Fruit fly (Drosophila melanogaster) whole organism, prepupa: ENCODE results near the gene CG12065.

Experiments used
- CG10669 ChIP-seq: fragments of 200-800 bp; sonication (Bioruptor generic); optimal IDR thresholded peaks from 3 replicates; lab custom pipeline; 2018; ENCODE audit warnings: missing biosample characterization, mild to moderate bottlenecking, missing genetic modification characterization, moderate library complexity
- CG11294 ChIP-seq: fragments of 200-800 bp; sonication (Bioruptor generic); IDR thresholded peaks from 2 replicates; pipeline ENCODE4 v1.3.6; 2022; ENCODE audit warnings: missing biosample characterization, missing genetic modification characterization
- CG15336 ChIP-seq: fragments of 200-800 bp; sonication (Bioruptor generic); IDR thresholded peaks from 2 replicates; pipeline ENCODE4 v1.3.6; 2022; ENCODE audit warnings: missing biosample characterization, missing genetic modification characterization
- CG3032 ChIP-seq: fragments of 200-800 bp; optimal IDR thresholded peaks from 2 replicates; lab custom pipeline; 2019; ENCODE audit warnings: missing biosample characterization, mild to moderate bottlenecking, missing genetic modification characterization, moderate library complexity
- CG3919 ChIP-seq: fragments of 200-800 bp; sonication (Bioruptor generic); optimal IDR thresholded peaks from 3 replicates; lab custom pipeline; 2016; ENCODE audit warnings: missing biosample characterization, missing genetic modification characterization
- CG4318 ChIP-seq: fragments of 200-800 bp; sonication (Bioruptor generic); optimal IDR thresholded peaks from 3 replicates; lab custom pipeline; 2017; ENCODE audit warnings: missing biosample characterization, mild to moderate bottlenecking, missing genetic modification characterization
- CG6163 ChIP-seq: fragments of 200-800 bp; sonication (Bioruptor generic); IDR thresholded peaks from 3 replicates; pipeline ENCODE4 v1.3.6; 2022; ENCODE audit warnings: missing biosample characterization, missing genetic modification characterization
- CG7368 ChIP-seq: fragments of 200-800 bp; sonication (Bioruptor generic); optimal IDR thresholded peaks from 3 replicates; lab custom pipeline; 2016; ENCODE audit warnings: missing biosample characterization, missing genetic modification characterization
- CG9139 ChIP-seq: fragments of 200-800 bp; sonication (Bioruptor generic); optimal IDR thresholded peaks from 3 replicates; lab custom pipeline; 2017; ENCODE audit warnings: missing biosample characterization, mild to moderate bottlenecking, missing genetic modification characterization
- Eip75B ChIP-seq: fragments of 200-800 bp; sonication (Bioruptor generic); optimal IDR thresholded peaks from 3 replicates; lab custom pipeline; 2016; ENCODE audit warnings: missing biosample characterization, missing genetic modification characterization
- Eip78C ChIP-seq: fragments of 200-800 bp; sonication (Bioruptor generic); peaks from one replicate; lab custom pipeline; 2016; ENCODE audit warnings: missing biosample characterization, missing genetic modification characterization
- Eip93F ChIP-seq: fragments of 200-800 bp; sonication (Bioruptor generic); optimal IDR thresholded peaks from 2 replicates; lab custom pipeline; 2016; ENCODE audit warnings: missing biosample characterization, mild to moderate bottlenecking, missing genetic modification characterization
- Ets21C ChIP-seq: fragments of 200-800 bp; sonication (Bioruptor generic); optimal IDR thresholded peaks from 3 replicates; lab custom pipeline; 2016; ENCODE audit warnings: missing biosample characterization, missing genetic modification characterization
- Hr39 ChIP-seq: fragments of 200-800 bp; sonication (Bioruptor generic); optimal IDR thresholded peaks from 2 replicates; lab custom pipeline; 2016; ENCODE audit warnings: missing biosample characterization, missing genetic modification characterization
- Hr4 ChIP-seq: fragments of 200-800 bp; sonication (Bioruptor generic); optimal IDR thresholded peaks from 3 replicates; lab custom pipeline; 2016; ENCODE audit warnings: missing biosample characterization, missing genetic modification characterization
- Lpt ChIP-seq: fragments of 200-800 bp; sonication (Bioruptor generic); optimal IDR thresholded peaks from 3 replicates; lab custom pipeline; 2016; ENCODE audit warnings: missing biosample characterization, missing genetic modification characterization
- Met ChIP-seq: fragments of 200-800 bp; sonication (Bioruptor generic); optimal IDR thresholded peaks from 3 replicates; lab custom pipeline; 2016; ENCODE audit warnings: missing biosample characterization, missing genetic modification characterization
- Sox14 ChIP-seq: fragments of 200-800 bp; sonication (Bioruptor generic); optimal IDR thresholded peaks from 3 replicates; lab custom pipeline; 2016; ENCODE audit warnings: missing biosample characterization, missing genetic modification characterization
- Sox15 ChIP-seq: fragments of 200-800 bp; sonication (Bioruptor generic); optimal IDR thresholded peaks from 3 replicates; lab custom pipeline; 2016; ENCODE audit warnings: missing biosample characterization, missing genetic modification characterization
- achi ChIP-seq: fragments of 200-800 bp; sonication (Bioruptor generic); optimal IDR thresholded peaks from 3 replicates; lab custom pipeline; 2016; ENCODE audit warnings: missing biosample characterization, missing genetic modification characterization
- acj6 ChIP-seq: fragments of 200-800 bp; sonication (Bioruptor generic); optimal IDR thresholded peaks from 3 replicates; lab custom pipeline; 2016; ENCODE audit warnings: missing biosample characterization, missing genetic modification characterization
- cyc ChIP-seq: fragments of 200-800 bp; sonication (Bioruptor generic); optimal IDR thresholded peaks from 3 replicates; lab custom pipeline; 2016; ENCODE audit warnings: missing biosample characterization, missing genetic modification characterization
- dsx ChIP-seq: fragments of 200-800 bp; optimal IDR thresholded peaks from 3 replicates; lab custom pipeline; 2019; ENCODE audit warnings: missing biosample characterization, mild to moderate bottlenecking, missing genetic modification characterization, moderate library complexity; ENCODE audit not compliant: poor library complexity, severe bottlenecking
- esn ChIP-seq: fragments of 200-800 bp; sonication (Bioruptor generic); optimal IDR thresholded peaks from 2 replicates; lab custom pipeline; 2016; ENCODE audit warnings: missing biosample characterization, mild to moderate bottlenecking, missing genetic modification characterization, moderate library complexity
- fd85E ChIP-seq: fragments of 200-800 bp; sonication (Bioruptor generic); optimal IDR thresholded peaks from 3 replicates; lab custom pipeline; 2016; ENCODE audit warnings: missing biosample characterization, missing genetic modification characterization
- fkh ChIP-seq: fragments of 200-800 bp; sonication (Bioruptor generic); optimal IDR thresholded peaks from 3 replicates; lab custom pipeline; 2017; ENCODE audit warnings: missing biosample characterization, mild to moderate bottlenecking, missing genetic modification characterization, moderate library complexity
- lz ChIP-seq: fragments of 200-800 bp; sonication (Bioruptor generic); optimal IDR thresholded peaks from 3 replicates; lab custom pipeline; 2016; ENCODE audit warnings: missing biosample characterization, missing genetic modification characterization
- net ChIP-seq: fragments of 200-800 bp; sonication (Bioruptor generic); optimal IDR thresholded peaks from 3 replicates; lab custom pipeline; 2016; ENCODE audit warnings: missing biosample characterization, missing genetic modification characterization
- pdm3 ChIP-seq: fragments of 200-800 bp; sonication (Bioruptor generic); optimal IDR thresholded peaks from 3 replicates; lab custom pipeline; 2016; ENCODE audit warnings: missing biosample characterization, missing genetic modification characterization
- ss ChIP-seq, 2 experiments: fragments of 200-800 bp; sonication (Bioruptor generic); optimal IDR thresholded peaks; 2 replicates in 1 of 2; 3 replicates in 1 of 2; lab custom pipeline; 2017 to 2018; ENCODE audit warnings: mild to moderate bottlenecking in 2 of 2, missing biosample characterization in 2 of 2, missing genetic modification characterization in 2 of 2, moderate library complexity in 1 of 2
- svp ChIP-seq: fragments of 200-800 bp; sonication (Bioruptor generic); peaks from one replicate; lab custom pipeline; 2016; ENCODE audit warnings: missing biosample characterization, missing genetic modification characterization
- vri ChIP-seq: fragments of 200-800 bp; sonication (Bioruptor generic); optimal IDR thresholded peaks from 3 replicates; lab custom pipeline; 2016; ENCODE audit warnings: missing biosample characterization, mild to moderate bottlenecking, missing genetic modification characterization

Gene CG12065

DNA sequence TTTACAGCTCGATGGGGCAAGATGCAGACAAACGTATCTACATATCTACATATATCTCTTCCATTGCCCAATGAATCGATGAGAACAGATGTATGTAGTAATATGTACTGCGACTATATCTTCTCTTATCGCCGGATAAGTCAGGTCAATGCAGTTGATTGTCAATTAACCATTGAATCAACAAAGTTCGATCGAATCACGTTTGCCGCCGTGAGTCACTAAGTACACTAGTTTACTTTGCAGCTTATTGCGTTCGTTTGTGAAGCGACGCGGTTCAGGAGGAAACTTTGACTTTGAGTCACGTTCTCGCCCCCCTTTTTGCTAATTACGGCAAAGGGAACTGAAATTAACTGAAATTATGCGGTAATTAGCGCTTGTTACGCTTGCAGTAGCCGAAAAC lies 6.7 kb downstream of the CG12065 start (continued):
- TF ChIP-seq achi (GFP tag; lab: Kevin White, UChicago) = no peak
- peak; percentile 35 for TF ChIP-seq CG10669 (GFP tag; lab: Kevin White, UChicago)
- no peak for TF ChIP-seq CG15336
- TF ChIP-seq Lpt (GFP tag; lab: Kevin White, UChicago) = no peak
- no peak for TF ChIP-seq pdm3 (GFP tag; lab: Kevin White, UChicago)
- no peak for TF ChIP-seq lz (GFP tag; lab: Kevin White, UChicago)
- TF ChIP-seq fkh = no peak
- TF ChIP-seq, all 60 proteins: peak for 8

DNA sequence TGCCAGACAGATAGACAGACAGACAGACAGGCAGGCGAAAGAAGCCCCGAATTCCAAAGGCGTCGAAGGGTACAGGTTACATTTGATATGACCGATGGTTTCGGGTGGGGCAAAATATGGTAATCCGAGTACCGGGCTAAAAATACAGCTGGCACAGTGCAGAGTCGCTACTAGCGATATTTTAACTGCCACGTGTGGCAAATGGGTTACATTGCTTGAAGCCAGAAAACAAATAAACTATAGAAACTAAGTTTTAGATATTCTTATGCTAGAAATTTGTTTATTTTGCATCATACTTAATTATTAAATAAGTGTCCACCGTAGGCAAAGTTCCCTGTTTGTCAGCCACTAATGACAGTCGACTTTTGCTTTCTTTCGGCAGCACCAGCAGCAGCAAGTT lies 9.1 kb downstream of the CG12065 start:
- TF ChIP-seq CG11294 (GFP tag; lab: Robert Waterston, UW) (no peak), Eip78C (GFP tag; lab: Kevin White, UChicago) (peak; percentile 43), svp (GFP tag; lab: Kevin White, UChicago) (no peak)

DNA sequence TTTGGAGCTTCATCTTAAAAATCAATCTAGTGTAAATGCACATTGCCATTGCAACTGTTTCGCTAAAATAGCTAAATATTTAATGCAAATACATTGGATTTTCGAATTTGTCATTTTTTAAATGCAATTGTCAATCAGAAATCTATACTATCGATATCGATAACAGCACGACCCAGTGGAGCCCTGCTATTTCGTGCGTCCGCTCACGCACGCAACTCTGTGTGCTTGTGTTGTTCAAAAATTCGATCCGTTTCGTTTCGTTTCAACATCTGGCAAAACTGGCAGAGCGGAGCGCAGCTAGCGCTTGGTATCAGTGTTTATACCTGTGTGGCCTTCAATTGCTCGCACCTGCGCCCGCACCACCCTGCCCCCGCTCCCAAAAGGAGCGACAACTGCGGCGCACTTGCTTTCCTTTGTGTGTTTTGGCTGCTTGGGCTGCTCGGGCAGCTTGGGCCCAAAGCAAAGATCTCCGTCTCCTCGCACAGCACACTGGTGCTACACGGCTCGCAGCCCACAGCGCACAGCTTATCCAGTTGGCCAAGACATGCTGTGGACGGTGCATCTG lies 14.6 kb downstream of the CG12065 start, which contains the start of gene CG12081:
CG12081 (plus strand) TSS at position 205 of the 565 bp plus-strand sequence.
- 0 out of 3 replicates have a peak, but pooled peaks have one; percentile 7 for TF ChIP-seq CG6163
- TF ChIP-seq Eip78C (GFP tag; lab: Kevin White, UChicago) = peak; percentile 44
- TF ChIP-seq esn (GFP tag; lab: Kevin White, UChicago) = peak; percentile 24
- TF ChIP-seq CG7368 (GFP tag; lab: Kevin White, UChicago) = no peak
- peak; percentile 48 for TF ChIP-seq fkh
- TF ChIP-seq lz (GFP tag; lab: Kevin White, UChicago) = peak; percentile 19
- peak; percentile 54 for TF ChIP-seq Sox14 (GFP tag; lab: Kevin White, UChicago)
- TF ChIP-seq net (GFP tag; lab: Kevin White, UChicago) = no peak
- peak; percentile 46 for TF ChIP-seq achi (GFP tag; lab: Kevin White, UChicago)
- TF ChIP-seq CG4318 (GFP tag; lab: Kevin White, UChicago) = no peak

DNA sequence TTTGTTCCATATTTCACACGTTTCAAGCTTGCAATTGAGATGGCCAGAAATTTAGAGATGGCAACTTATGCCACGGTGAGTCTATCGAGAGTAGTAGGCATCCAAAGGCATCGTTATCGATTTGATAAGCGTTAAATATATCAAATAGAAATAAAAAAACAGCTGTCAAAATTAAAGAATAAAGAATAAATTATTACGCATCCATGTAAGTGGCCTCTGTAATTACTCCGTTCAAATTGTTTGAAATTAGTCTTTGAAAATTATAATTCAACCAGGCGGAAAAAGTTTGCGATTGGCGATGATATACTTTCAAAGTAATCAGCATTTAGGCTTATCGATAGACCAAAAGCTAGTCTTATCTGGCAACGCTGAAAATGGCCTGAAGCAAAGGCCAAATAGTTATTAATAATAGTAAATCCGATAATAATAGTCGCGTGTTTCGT lies 17.6 kb downstream of the CG12065 start, which contains the start of the genes CG12659 and Crag:
CG12659 (minus strand) TSS at position 45 of the 443 bp plus-strand sequence.
Crag (plus strand) TSS at position 347 of the 443 bp plus-strand sequence.
- TF ChIP-seq vri (GFP tag; lab: Kevin White, UChicago) (no peak), acj6 (GFP tag; lab: Kevin White, UChicago) (no peak), Ets21C (GFP tag; lab: Kevin White, UChicago) (no peak), Sox15 (GFP tag; lab: Kevin White, UChicago) (no peak), lz (GFP tag; lab: Kevin White, UChicago) (no peak), dsx (GFP tag; lab: Kevin White, UChicago) (peak; percentile 3), cyc (peak; percentile 21), svp (GFP tag; lab: Kevin White, UChicago) (peak; percentile 76), CG9139 (GFP tag; lab: Kevin White, UChicago) (no peak), Hr39 (GFP tag; lab: Kevin White, UChicago) (peak; percentile 4), Hr4 (peak; percentile 18), ss (GFP tag; optimal IDR thresholded peaks at IDR 0.05; lab: Kevin White, UChicago) (no peak), CG11294 (GFP tag; lab: Robert Waterston, UW) (no peak), Eip78C (GFP tag; lab: Kevin White, UChicago) (peak; percentile 42), fd85E (GFP tag; lab: Kevin White, UChicago) (no peak), CG4318 (GFP tag; lab: Kevin White, UChicago) (no peak), pdm3 (GFP tag; lab: Kevin White, UChicago) (peak; percentile 23), CG3032 (peak; percentile 10), Eip93F (GFP tag; lab: Kevin White, UChicago) (no peak), achi (GFP tag; lab: Kevin White, UChicago) (peak; percentile 15), Met (peak; percentile 9), CG3919 (GFP tag; lab: Kevin White, UChicago) (no peak), Eip75B (GFP tag; lab: Kevin White, UChicago) (peak; percentile 3)
